Fruit fly (Drosophila melanogaster) whole organism, embryonic: ENCODE data around the gene Fancd2.

ENCODE experiments used
- CG10267 ChIP-seq: fragments of 200-800 bp; sonication (Bioruptor generic); optimal IDR thresholded peaks from 2 replicates; lab custom pipeline; 2018; ENCODE audit warnings: missing biosample characterization, mild to moderate bottlenecking, missing genetic modification characterization, moderate library complexity
- CG12942 ChIP-seq: fragments of 200-800 bp; sonication (Bioruptor generic); optimal IDR thresholded peaks from 3 replicates; lab custom pipeline; 2016; ENCODE audit warnings: missing biosample characterization, missing genetic modification characterization
- CG13296 ChIP-seq: fragments of 200-800 bp; sonication (Bioruptor generic); optimal IDR thresholded peaks from 3 replicates; lab custom pipeline; 2018; ENCODE audit warnings: missing biosample characterization, mild to moderate bottlenecking, missing genetic modification characterization
- CG14050 ChIP-seq: fragments of 200-800 bp; sonication (Bioruptor generic); IDR thresholded peaks from 3 replicates; pipeline ENCODE4 v1.3.6; 2022; ENCODE audit warnings: missing biosample characterization, missing genetic modification characterization
- CG15269 ChIP-seq: fragments of 200-800 bp; sonication (Bioruptor generic); optimal IDR thresholded peaks from 2 replicates; lab custom pipeline; 2018; ENCODE audit warnings: missing biosample characterization, mild to moderate bottlenecking, missing genetic modification characterization, moderate library complexity
- CG1647 ChIP-seq: fragments of 200-800 bp; sonication (Bioruptor generic); optimal IDR thresholded peaks from 3 replicates; lab custom pipeline; 2016; ENCODE audit warnings: missing biosample characterization, missing genetic modification characterization
- CG2202 ChIP-seq: fragments of 200-800 bp; sonication (Bioruptor generic); optimal IDR thresholded peaks from 2 replicates; lab custom pipeline; 2018; ENCODE audit warnings: missing biosample characterization, mild to moderate bottlenecking, missing genetic modification characterization
- CG31441 ChIP-seq: fragments of 200-800 bp; sonication (Bioruptor generic); IDR thresholded peaks from 2 replicates; pipeline ENCODE4 v1.3.6; 2022; ENCODE audit warnings: missing biosample characterization, missing genetic modification characterization
- CG4328 ChIP-seq: fragments of 200-800 bp; sonication (Bioruptor generic); optimal IDR thresholded peaks from 3 replicates; lab custom pipeline; 2017; ENCODE audit warnings: missing biosample characterization, missing genetic modification reagents, missing genetic modification characterization
- CG6689 ChIP-seq: fragments of 200-800 bp; sonication (Bioruptor generic); IDR thresholded peaks from 2 replicates; pipeline ENCODE4 v1.3.6; 2022; ENCODE audit warnings: missing biosample characterization, missing genetic modification characterization
- CG8281 ChIP-seq: fragments of 200-800 bp; sonication (Bioruptor generic); optimal IDR thresholded peaks from 2 replicates; lab custom pipeline; 2018; ENCODE audit warnings: missing biosample characterization, mild to moderate bottlenecking, missing genetic modification characterization, moderate library complexity
- CG9727 ChIP-seq: fragments of 200-800 bp; sonication (Bioruptor generic); optimal IDR thresholded peaks from 3 replicates; lab custom pipeline; 2017; ENCODE audit warnings: missing biosample characterization, mild to moderate bottlenecking, missing genetic modification characterization
- CTCF ChIP-seq: fragments of 200-800 bp; sonication (Bioruptor generic); optimal IDR thresholded peaks from 2 replicates; lab custom pipeline; 2017; ENCODE audit warnings: missing biosample characterization, mild to moderate bottlenecking, missing genetic modification characterization, moderate library complexity
- CkIIα-i1 ChIP-seq: fragments of 200-800 bp; sonication (Bioruptor generic); IDR thresholded peaks from 2 replicates; pipeline ENCODE4 v1.3.6; 2022; ENCODE audit warnings: missing biosample characterization, missing genetic modification characterization
- Dll ChIP-seq: fragments of 200-800 bp; sonication (Bioruptor generic); IDR thresholded peaks from 4 replicates; pipeline ENCODE4 v1.3.6; 2022; ENCODE audit warnings: missing biosample characterization, missing genetic modification characterization; ENCODE audit not compliant: partially characterized antibody
- Fer1 ChIP-seq: fragments of 200-800 bp; sonication (Bioruptor generic); optimal IDR thresholded peaks from 2 replicates; lab custom pipeline; 2017; ENCODE audit warnings: missing biosample characterization, mild to moderate bottlenecking, missing genetic modification characterization
- H2.0 ChIP-seq: fragments of 200-800 bp; sonication (Bioruptor generic); IDR thresholded peaks from 2 replicates; pipeline ENCODE4 v1.3.6; 2022; ENCODE audit warnings: missing biosample characterization, missing genetic modification characterization
- HLH4C ChIP-seq: fragments of 200-800 bp; sonication (Bioruptor generic); IDR thresholded peaks from 3 replicates; pipeline ENCODE4 v1.3.6; 2022; ENCODE audit warnings: missing biosample characterization, missing genetic modification characterization; ENCODE audit not compliant: partially characterized antibody
- HLH54F ChIP-seq: fragments of 200-800 bp; sonication (Bioruptor generic); optimal IDR thresholded peaks from 3 replicates; lab custom pipeline; 2016; ENCODE audit warnings: missing biosample characterization, missing genetic modification characterization
- HmgZ ChIP-seq: fragments of 200-800 bp; sonication (Bioruptor generic); optimal IDR thresholded peaks from 2 replicates; lab custom pipeline; 2018; ENCODE audit warnings: missing biosample characterization, mild to moderate bottlenecking, missing genetic modification characterization
- Lhr ChIP-seq: fragments of 200-800 bp; sonication (Bioruptor generic); optimal IDR thresholded peaks from 3 replicates; lab custom pipeline; 2017; ENCODE audit warnings: mild to moderate bottlenecking, missing biosample characterization, missing genetic modification reagents, missing genetic modification characterization
- Lim3 ChIP-seq: fragments of 200-800 bp; sonication (Bioruptor generic); IDR thresholded peaks from 2 replicates; pipeline ENCODE4 v1.3.6; 2022; ENCODE audit warnings: missing biosample characterization, missing genetic modification characterization
- MBD-R2 ChIP-seq: fragments of 200-800 bp; sonication (Bioruptor generic); IDR thresholded peaks from 2 replicates; pipeline ENCODE4 v1.3.6; 2022; ENCODE audit warnings: missing biosample characterization, missing genetic modification characterization
- Meics ChIP-seq: fragments of 200-800 bp; sonication (Bioruptor generic); optimal IDR thresholded peaks from 2 replicates; lab custom pipeline; 2017; ENCODE audit warnings: missing biosample characterization, mild to moderate bottlenecking, missing genetic modification characterization
- Mrtf ChIP-seq: fragments of 200-800 bp; sonication (Bioruptor generic); IDR thresholded peaks from 3 replicates; pipeline ENCODE4 v1.3.6; 2022; ENCODE audit warnings: missing biosample characterization, missing genetic modification characterization
- Neu2 ChIP-seq: fragments of 200-800 bp; sonication (Bioruptor generic); optimal IDR thresholded peaks from 3 replicates; lab custom pipeline; 2016; ENCODE audit warnings: missing biosample characterization, missing genetic modification characterization, borderline replicate concordance
- Oaz ChIP-seq: fragments of 200-800 bp; sonication (Bioruptor generic); IDR thresholded peaks from 2 replicates; pipeline ENCODE4 v1.3.6; 2022; ENCODE audit warnings: missing biosample characterization, missing genetic modification characterization
- Rfx ChIP-seq: fragments of 200-800 bp; sonication (Bioruptor generic); IDR thresholded peaks from 2 replicates; pipeline ENCODE4 v1.3.6; 2022; ENCODE audit warnings: missing biosample characterization, missing genetic modification characterization
- Stat92E ChIP-seq, 3 experiments: fragments of >200 bp in 2 of 3; fragments of 200-800 bp in 1 of 3; sonication (Bioruptor generic) in 1 of 3; optimal IDR thresholded peaks; 2 replicates each; lab custom pipeline; 2017 to 2019; ENCODE audit warnings: missing biosample characterization in 3 of 3, missing genetic modification characterization in 3 of 3, mild to moderate bottlenecking in 1 of 3, moderate library complexity in 1 of 3
- bbx ChIP-seq: fragments of 200-800 bp; sonication (Bioruptor generic); IDR thresholded peaks from 2 replicates; pipeline ENCODE4 v1.3.6; 2022; ENCODE audit warnings: missing biosample characterization, missing genetic modification characterization; ENCODE audit not compliant: partially characterized antibody
- bcd ChIP-seq: fragments of 200-800 bp; sonication (Bioruptor generic); optimal IDR thresholded peaks from 2 replicates; lab custom pipeline; 2017; ENCODE audit warnings: missing biosample characterization, mild to moderate bottlenecking, missing genetic modification characterization
- bigmax ChIP-seq: fragments of 200-800 bp; sonication (Bioruptor generic); optimal IDR thresholded peaks from 2 replicates; lab custom pipeline; 2018; ENCODE audit warnings: missing biosample characterization, mild to moderate bottlenecking, missing genetic modification characterization
- chn ChIP-seq: fragments of 200-800 bp; sonication (Bioruptor generic); optimal IDR thresholded peaks from 2 replicates; lab custom pipeline; 2016; ENCODE audit warnings: missing biosample characterization, missing genetic modification characterization
- crol ChIP-seq: fragments of 200-800 bp; sonication (Bioruptor generic); IDR thresholded peaks from 2 replicates; pipeline ENCODE4 v1.3.6; 2022; ENCODE audit warnings: missing biosample characterization, missing genetic modification characterization
- ems ChIP-seq: fragments of 200-800 bp; sonication (Bioruptor generic); optimal IDR thresholded peaks from 3 replicates; lab custom pipeline; 2016; ENCODE audit warnings: missing biosample characterization, missing genetic modification characterization
- gfzf ChIP-seq: fragments of 200-800 bp; sonication (Bioruptor generic); optimal IDR thresholded peaks from 2 replicates; lab custom pipeline; 2016; ENCODE audit warnings: missing biosample characterization, mild to moderate bottlenecking, missing genetic modification characterization, moderate library complexity
- grn ChIP-seq: fragments of 200-800 bp; sonication (Bioruptor generic); optimal IDR thresholded peaks from 3 replicates; lab custom pipeline; 2017; ENCODE audit warnings: missing biosample characterization, missing genetic modification characterization
- h ChIP-seq: fragments of >200 bp; optimal IDR thresholded peaks from 2 replicates; lab custom pipeline; 2017
- lov ChIP-seq, 2 experiments: fragments of 200-800 bp in 1 of 2; fragments of >200 bp in 1 of 2; sonication (Bioruptor generic) in 1 of 2; IDR thresholded peaks in 1 of 2; optimal IDR thresholded peaks in 1 of 2; 2 replicates in 1 of 2; 3 replicates in 1 of 2; pipeline versions ENCODE4 v1.3.6 to Lab custom; 2017 to 2022; ENCODE audit warnings: missing biosample characterization in 1 of 2, missing genetic modification characterization in 1 of 2
- otp ChIP-seq: fragments of 200-800 bp; sonication (Bioruptor generic); IDR thresholded peaks from 3 replicates; pipeline ENCODE4, ENCODE4 v1.3.6; 2022; ENCODE audit warnings: missing biosample characterization, missing genetic modification characterization
- pita ChIP-seq: fragments of 200-800 bp; sonication (Bioruptor generic); optimal IDR thresholded peaks from 2 replicates; lab custom pipeline; 2017; ENCODE audit warnings: missing biosample characterization, mild to moderate bottlenecking, missing genetic modification characterization
- pum ChIP-seq: fragments of 200-800 bp; sonication (Bioruptor generic); optimal IDR thresholded peaks from 2 replicates; lab custom pipeline; 2016; ENCODE audit warnings: missing biosample characterization, missing genetic modification characterization
- ro ChIP-seq: fragments of 200-800 bp; sonication (Bioruptor generic); IDR thresholded peaks from 2 replicates; pipeline ENCODE4 v1.3.6; 2022; ENCODE audit warnings: missing biosample characterization, missing genetic modification characterization
- shn ChIP-seq: fragments of 200-800 bp; sonication (Bioruptor generic); optimal IDR thresholded peaks from 3 replicates; lab custom pipeline; 2016; ENCODE audit warnings: missing biosample characterization, missing genetic modification characterization
- sna ChIP-seq: fragments of 200-800 bp; sonication (Bioruptor generic); IDR thresholded peaks from 2 replicates; pipeline ENCODE4 v1.3.6; 2022; ENCODE audit warnings: missing biosample characterization, missing genetic modification characterization; ENCODE audit not compliant: partially characterized antibody
- unc-4 ChIP-seq: fragments of 200-800 bp; sonication (Bioruptor generic); IDR thresholded peaks from 2 replicates; pipeline ENCODE4 v1.3.6; 2022; ENCODE audit warnings: missing biosample characterization, missing genetic modification characterization; ENCODE audit not compliant: partially characterized antibody

The Fancd2 gene

dm6 chr3R:20816008-20816407 is at the start of gene Fancd2 (continued):
- TF ChIP-seq ro, result no peak
- TF ChIP-seq H2.0, result no peak
- no peak for TF ChIP-seq bigmax (GFP tag; lab: Kevin White, UChicago)
- TF ChIP-seq shn (GFP tag; lab: Kevin White, UChicago), result no peak
- 0 out of 3 replicates have a peak, but pooled peaks have one; percentile 9 for TF ChIP-seq HLH4C (GFP tag; lab: Robert Waterston, UW)
- peak; percentile 66; the same call in 1 of the 2 replicates for TF ChIP-seq MBD-R2 (GFP tag; lab: Robert Waterston, UW)
- TF ChIP-seq CG9727 (GFP tag; lab: Kevin White, UChicago), result no peak
- TF ChIP-seq Neu2 (GFP tag; lab: Kevin White, UChicago), result no peak
- no peak for TF ChIP-seq bcd (GFP tag; lab: Kevin White, UChicago)
- no peak for TF ChIP-seq Oaz (GFP tag; lab: Robert Waterston, UW)
- no peak for TF ChIP-seq CG13296 (GFP tag; lab: Kevin White, UChicago)
- no peak for TF ChIP-seq CG8281
- peak; percentile 58; the same call in 1 of the 2 replicates for TF ChIP-seq sna (GFP tag; lab: Robert Waterston, UW)
- TF ChIP-seq Mrtf (GFP tag; lab: Robert Waterston, UW), result no peak
- TF ChIP-seq Fer1, result no peak
- peak; percentile 54 for TF ChIP-seq pita
- no peak for TF ChIP-seq CG31441 (GFP tag; lab: Robert Waterston, UW)
- TF ChIP-seq otp (GFP tag; lab: Robert Waterston, UW), result no peak
- no peak for TF ChIP-seq crol (GFP tag; lab: Robert Waterston, UW)
- no peak for TF ChIP-seq HmgZ (tag; lab: Kevin White, UChicago)
- no peak for TF ChIP-seq CkIIα-i1 (GFP tag; lab: Robert Waterston, UW)
- TF ChIP-seq CG10267, result peak; percentile 22
- TF ChIP-seq CTCF, result peak; percentile 10
- no peak for TF ChIP-seq grn
- no peak for TF ChIP-seq CG6689 (GFP tag; lab: Robert Waterston, UW)
- TF ChIP-seq CG15269 (tag; lab: Kevin White, UChicago), result no peak
- no peak for TF ChIP-seq Rfx (GFP tag; lab: Robert Waterston, UW)
- no peak for TF ChIP-seq Meics (GFP tag; lab: Kevin White, UChicago)
- peak; percentile 73 for TF ChIP-seq Dll (GFP tag; lab: Robert Waterston, UW)
- TF ChIP-seq lov (optimal IDR thresholded peaks at IDR 0.05; lab: Kevin White, UChicago), result no peak
- TF ChIP-seq lov (GFP tag; IDR thresholded peaks at IDR 0.05; lab: Robert Waterston, UW), result no peak
- no peak for TF ChIP-seq h (lab: Kevin White, UChicago)
- TF ChIP-seq ems (GFP tag; lab: Kevin White, UChicago), result no peak
- TF ChIP-seq Stat92E (GFP tag; optimal IDR thresholded peaks at IDR 0.05; lab: Kevin White, UChicago), result no peak
- TF ChIP-seq CG1647 (GFP tag; lab: Kevin White, UChicago), result no peak
- no peak for TF ChIP-seq HLH54F (GFP tag; lab: Kevin White, UChicago)
- TF ChIP-seq CG12942, result no peak
- no peak for TF ChIP-seq pum
- TF ChIP-seq CG2202, result no peak
- no peak for TF ChIP-seq chn
- TF ChIP-seq CG14050 (GFP tag; lab: Robert Waterston, UW), result no peak
- no peak for TF ChIP-seq Lhr (GFP tag; lab: Kevin White, UChicago)
- TF ChIP-seq CG4328 (GFP tag; lab: Kevin White, UChicago), result no peak
- TF ChIP-seq unc-4, result peak; percentile 63
- peak; percentile 56; the same call in 1 of the 2 replicates for TF ChIP-seq bbx
- no peak for TF ChIP-seq Lim3 (GFP tag; lab: Robert Waterston, UW)
- peak; percentile 60 for TF ChIP-seq gfzf (GFP tag; lab: Kevin White, UChicago)
- TF ChIP-seq, all 482 proteins: peak for 33
